Fruit fly (Drosophila melanogaster) whole organism, embryonic: Measurements from ENCODE around the gene cv-c.

Experiments used
- Awh ChIP-seq: fragments of 200-800 bp; sonication (Bioruptor generic); IDR thresholded peaks from 2 replicates; pipeline ENCODE4, ENCODE4 v1.3.6; 2022; ENCODE audit warnings: missing biosample characterization, missing genetic modification characterization
- Blimp-1 ChIP-seq: fragments of 200-800 bp; sonication (Bioruptor generic); optimal IDR thresholded peaks from 3 replicates; lab custom pipeline; 2018; ENCODE audit warnings: missing biosample characterization, missing genetic modification characterization, mild to moderate bottlenecking, moderate library complexity, missing genetic modification reagents
- CG13123 ChIP-seq: fragments of 200-800 bp; sonication (Bioruptor generic); optimal IDR thresholded peaks from 2 replicates; lab custom pipeline; 2016; ENCODE audit warnings: missing biosample characterization, missing genetic modification characterization
- CG13424 ChIP-seq: fragments of 200-800 bp; sonication (Bioruptor generic); optimal IDR thresholded peaks from 2 replicates; lab custom pipeline; 2019; ENCODE audit warnings: missing biosample characterization, mild to moderate bottlenecking, missing genetic modification characterization, moderate library complexity
- CG14710 ChIP-seq: fragments of 200-800 bp; sonication (Bioruptor generic); optimal IDR thresholded peaks from 3 replicates; lab custom pipeline; 2019; ENCODE audit warnings: missing biosample characterization, mild to moderate bottlenecking, missing genetic modification characterization, moderate library complexity
- CG14860 ChIP-seq: fragments of 200-800 bp; sonication (Bioruptor generic); IDR thresholded peaks from 3 replicates; pipeline ENCODE4 v1.3.6; 2022; ENCODE audit warnings: missing biosample characterization, missing genetic modification characterization; ENCODE audit not compliant: partially characterized antibody
- CG18599 ChIP-seq: fragments of 200-800 bp; sonication (Bioruptor generic); optimal IDR thresholded peaks from 3 replicates; lab custom pipeline; 2017; ENCODE audit warnings: missing biosample characterization, missing genetic modification characterization, mild to moderate bottlenecking, moderate library complexity, missing genetic modification reagents
- CG2116 ChIP-seq: fragments of 200-800 bp; sonication (Bioruptor generic); optimal IDR thresholded peaks from 3 replicates; lab custom pipeline; 2018; ENCODE audit warnings: missing biosample characterization, mild to moderate bottlenecking, missing genetic modification characterization
- CG2129 ChIP-seq: fragments of 200-800 bp; sonication (Bioruptor generic); IDR thresholded peaks from 2 replicates; pipeline ENCODE4 v1.3.6; 2022; ENCODE audit warnings: missing biosample characterization, missing genetic modification characterization; ENCODE audit not compliant: partially characterized antibody
- CG2199 ChIP-seq: fragments of 200-800 bp; sonication (Bioruptor generic); IDR thresholded peaks from 3 replicates; pipeline ENCODE4 v1.3.6; 2022; ENCODE audit warnings: missing biosample characterization, missing genetic modification characterization
- CG2678 ChIP-seq: fragments of 200-800 bp; sonication (Bioruptor generic); optimal IDR thresholded peaks from 3 replicates; lab custom pipeline; 2019; ENCODE audit warnings: missing biosample characterization, mild to moderate bottlenecking, missing genetic modification characterization, moderate library complexity
- CG32772 ChIP-seq: fragments of 200-800 bp; sonication (Bioruptor generic); IDR thresholded peaks from 2 replicates; pipeline ENCODE4 v1.3.6; 2022; ENCODE audit warnings: missing biosample characterization, missing genetic modification characterization
- CG4424 ChIP-seq: fragments of 200-800 bp; sonication (Bioruptor generic); optimal IDR thresholded peaks from 3 replicates; lab custom pipeline; 2016; ENCODE audit warnings: missing biosample characterization, missing genetic modification characterization
- CG6654 ChIP-seq: fragments of 200-800 bp; sonication (Bioruptor generic); optimal IDR thresholded peaks from 2 replicates; lab custom pipeline; 2017; ENCODE audit warnings: missing biosample characterization, mild to moderate bottlenecking, missing genetic modification characterization
- CG7556 ChIP-seq: fragments of 200-800 bp; sonication (Bioruptor generic); optimal IDR thresholded peaks from 2 replicates; lab custom pipeline; 2017; ENCODE audit warnings: missing biosample characterization, mild to moderate bottlenecking, missing genetic modification characterization
- CG7839 ChIP-seq: fragments of 200-800 bp; sonication (Bioruptor generic); optimal IDR thresholded peaks from 3 replicates; lab custom pipeline; 2018; ENCODE audit warnings: missing biosample characterization, mild to moderate bottlenecking, missing genetic modification characterization, moderate library complexity
- CG8281 ChIP-seq: fragments of 200-800 bp; sonication (Bioruptor generic); optimal IDR thresholded peaks from 2 replicates; lab custom pipeline; 2018; ENCODE audit warnings: missing biosample characterization, mild to moderate bottlenecking, missing genetic modification characterization, moderate library complexity
- CoRest ChIP-seq: fragments of 200-800 bp; sonication (Bioruptor generic); optimal IDR thresholded peaks from 3 replicates; lab custom pipeline; 2018; ENCODE audit warnings: missing biosample characterization, mild to moderate bottlenecking, missing genetic modification characterization, moderate library complexity
- Drgx ChIP-seq: fragments of 200-800 bp; sonication (Bioruptor generic); IDR thresholded peaks from 2 replicates; pipeline ENCODE4 v1.3.6; 2022; ENCODE audit warnings: missing biosample characterization, missing genetic modification characterization
- Ets97D ChIP-seq: fragments of 200-800 bp; sonication (Bioruptor generic); optimal IDR thresholded peaks from 3 replicates; lab custom pipeline; 2016; ENCODE audit warnings: missing biosample characterization, missing genetic modification characterization
- Fer2 ChIP-seq: fragments of 200-800 bp; sonication (Bioruptor generic); optimal IDR thresholded peaks from 2 replicates; lab custom pipeline; 2018; ENCODE audit warnings: missing biosample characterization, mild to moderate bottlenecking, missing genetic modification characterization, moderate library complexity
- Hey ChIP-seq: fragments of 200-800 bp; sonication (Bioruptor generic); optimal IDR thresholded peaks from 3 replicates; lab custom pipeline; 2018; ENCODE audit warnings: missing biosample characterization, mild to moderate bottlenecking, missing genetic modification characterization
- Kr ChIP-seq: fragments of 200-800 bp; sonication (Bioruptor generic); optimal IDR thresholded peaks from 2 replicates; lab custom pipeline; 2017; ENCODE audit warnings: missing biosample characterization, mild to moderate bottlenecking, missing genetic modification characterization
- MTF-1 ChIP-seq: fragments of 200-800 bp; sonication (Bioruptor generic); optimal IDR thresholded peaks from 2 replicates; lab custom pipeline; 2018; ENCODE audit warnings: missing biosample characterization, mild to moderate bottlenecking, missing genetic modification characterization, borderline replicate concordance
- NFAT ChIP-seq: fragments of 200-800 bp; sonication (Bioruptor generic); IDR thresholded peaks from 2 replicates; pipeline ENCODE4 v1.3.6; 2022; ENCODE audit warnings: missing biosample characterization, missing genetic modification characterization
- Nf-YA ChIP-seq: fragments of 200-800 bp; sonication (Bioruptor generic); IDR thresholded peaks from 2 replicates; pipeline ENCODE4 v1.3.6; 2022; ENCODE audit warnings: missing biosample characterization, missing genetic modification characterization
- Nf-YC ChIP-seq: fragments of 200-800 bp; optimal IDR thresholded peaks from 3 replicates; lab custom pipeline; 2019; ENCODE audit warnings: missing biosample characterization, mild to moderate bottlenecking, missing genetic modification characterization, moderate library complexity
- Oaz ChIP-seq: fragments of 200-800 bp; sonication (Bioruptor generic); IDR thresholded peaks from 2 replicates; pipeline ENCODE4 v1.3.6; 2022; ENCODE audit warnings: missing biosample characterization, missing genetic modification characterization
- Ravus ChIP-seq: fragments of 200-800 bp; sonication (Bioruptor generic); IDR thresholded peaks from 2 replicates; pipeline ENCODE4 v1.3.6; 2022; ENCODE audit warnings: missing biosample characterization, missing genetic modification characterization
- Sin3A ChIP-seq: fragments of >200 bp; optimal IDR thresholded peaks from 2 replicates; lab custom pipeline; 2018
- ara ChIP-seq: fragments of 200-800 bp; sonication (Bioruptor generic); IDR thresholded peaks from 2 replicates; pipeline ENCODE4 v1.3.6; 2022; ENCODE audit warnings: missing biosample characterization, missing genetic modification characterization
- bcd ChIP-seq: fragments of 200-800 bp; sonication (Bioruptor generic); optimal IDR thresholded peaks from 2 replicates; lab custom pipeline; 2017; ENCODE audit warnings: missing biosample characterization, mild to moderate bottlenecking, missing genetic modification characterization
- bsh ChIP-seq, 2 experiments: fragments of 200-800 bp; sonication (Bioruptor generic); optimal IDR thresholded peaks; 2 replicates each; lab custom pipeline; 2017 to 2018; ENCODE audit warnings: mild to moderate bottlenecking in 2 of 2, missing biosample characterization in 2 of 2, missing genetic modification characterization in 2 of 2, moderate library complexity in 1 of 2
- caup ChIP-seq: fragments of 200-800 bp; sonication (Bioruptor generic); optimal IDR thresholded peaks from 3 replicates; lab custom pipeline; 2017; ENCODE audit warnings: missing biosample characterization, mild to moderate bottlenecking, missing genetic modification characterization, moderate library complexity; ENCODE audit not compliant: severe bottlenecking
- ci ChIP-seq: fragments of 200-800 bp; sonication (Bioruptor generic); IDR thresholded peaks from 3 replicates; pipeline ENCODE4 v1.3.6; 2022; ENCODE audit warnings: missing biosample characterization, missing genetic modification characterization
- danr ChIP-seq: fragments of 200-800 bp; sonication (Bioruptor generic); IDR thresholded peaks from 2 replicates; pipeline ENCODE4 v1.3.6; 2022; ENCODE audit warnings: missing biosample characterization, missing genetic modification characterization
- dmrt11E ChIP-seq: fragments of 200-800 bp; sonication (Bioruptor generic); optimal IDR thresholded peaks from 3 replicates; lab custom pipeline; 2018; ENCODE audit warnings: missing biosample characterization, mild to moderate bottlenecking, missing genetic modification characterization, moderate library complexity
- fd96Cb ChIP-seq: fragments of 200-800 bp; sonication (Bioruptor generic); optimal IDR thresholded peaks from 2 replicates; lab custom pipeline; 2018; ENCODE audit warnings: missing biosample characterization, mild to moderate bottlenecking, missing genetic modification characterization, moderate library complexity
- fu2 ChIP-seq: fragments of 200-800 bp; sonication (Bioruptor generic); optimal IDR thresholded peaks from 2 replicates; lab custom pipeline; 2016; ENCODE audit warnings: missing biosample characterization, missing genetic modification characterization
- gem ChIP-seq: fragments of 200-800 bp; sonication (Bioruptor generic); optimal IDR thresholded peaks from 2 replicates; lab custom pipeline; 2019; ENCODE audit warnings: missing biosample characterization, mild to moderate bottlenecking, missing genetic modification characterization, moderate library complexity
- hkb ChIP-seq, 2 experiments: fragments of 200-800 bp in 1 of 2; fragments of >200 bp in 1 of 2; sonication (Bioruptor generic) in 1 of 2; IDR thresholded peaks in 1 of 2; optimal IDR thresholded peaks in 1 of 2; 2 replicates each; pipeline versions ENCODE4 v1.3.6 to Lab custom; 2017 to 2022; ENCODE audit warnings: missing biosample characterization in 1 of 2, missing genetic modification characterization in 1 of 2
- ind ChIP-seq: fragments of 200-800 bp; sonication (Bioruptor generic); optimal IDR thresholded peaks from 3 replicates; lab custom pipeline; 2016; ENCODE audit warnings: missing biosample characterization, missing genetic modification characterization
- lbe ChIP-seq: fragments of 200-800 bp; sonication (Bioruptor generic); optimal IDR thresholded peaks from 2 replicates; lab custom pipeline; 2016; ENCODE audit warnings: missing biosample characterization, mild to moderate bottlenecking, missing genetic modification characterization
- lola ChIP-seq, 3 experiments: fragments of >200 bp in 2 of 3; fragments of 200-800 bp in 1 of 3; sonication (Bioruptor generic) in 1 of 3; optimal IDR thresholded peaks; 2 replicates each; lab custom pipeline; 2017 to 2019; ENCODE audit warnings: missing biosample characterization in 3 of 3, missing genetic modification characterization in 3 of 3, mild to moderate bottlenecking in 1 of 3, moderate library complexity in 1 of 3
- ranshi ChIP-seq: fragments of 200-800 bp; sonication (Bioruptor generic); IDR thresholded peaks from 2 replicates; pipeline ENCODE4 v1.3.6; 2022; ENCODE audit warnings: missing biosample characterization, missing genetic modification characterization
- stc ChIP-seq: fragments of 200-800 bp; sonication (Bioruptor generic); IDR thresholded peaks from 2 replicates; pipeline ENCODE4 v1.3.6; 2022; ENCODE audit warnings: missing biosample characterization, missing genetic modification characterization
- tap ChIP-seq: fragments of 200-800 bp; optimal IDR thresholded peaks from 3 replicates; lab custom pipeline; 2019; ENCODE audit warnings: missing biosample characterization, mild to moderate bottlenecking, missing genetic modification characterization, moderate library complexity
- unpg ChIP-seq: fragments of 200-800 bp; sonication (Bioruptor generic); optimal IDR thresholded peaks from 3 replicates; lab custom pipeline; 2018; ENCODE audit warnings: missing biosample characterization, mild to moderate bottlenecking, missing genetic modification characterization, moderate library complexity
- zen ChIP-seq: fragments of 200-800 bp; sonication (Bioruptor generic); optimal IDR thresholded peaks from 3 replicates; lab custom pipeline; 2018; ENCODE audit warnings: missing biosample characterization, mild to moderate bottlenecking, missing genetic modification characterization, moderate library complexity

The cv-c gene

dm6 chr3R:14436459-14436858 lies 45.1 kb downstream of the cv-c start (continued):
- TF ChIP-seq ind (peak; percentile 18), Nf-YA (GFP tag; lab: Robert Waterston, UW) (no peak), Blimp-1 (peak; percentile 62), CG7556 (no peak), CG32772 (GFP tag; lab: Robert Waterston, UW) (peak; percentile 33; the same call in 1 of the 2 replicates), dmrt11E (tag; lab: Kevin White, UChicago) (no peak), CG2129 (no peak), Oaz (GFP tag; lab: Robert Waterston, UW) (0 out of 2 replicates have a peak, but pooled peaks have one; percentile 14), CoRest (tag; lab: Kevin White, UChicago) (no peak), NFAT (GFP tag; lab: Robert Waterston, UW) (no peak), Ravus (GFP tag; lab: Robert Waterston, UW) (no peak), CG8281 (no peak), Sin3A (lab: Kevin White, UChicago) (no peak), Fer2 (tag; lab: Kevin White, UChicago) (no peak), CG2116 (GFP tag; lab: Kevin White, UChicago) (no peak), CG14710 (tag; lab: Kevin White, UChicago) (no peak), MTF-1 (GFP tag; lab: Kevin White, UChicago) (no peak), lola (GFP tag; optimal IDR thresholded peaks at IDR 0.05; lab: Kevin White, UChicago) (no peak), CG6654 (GFP tag; lab: Kevin White, UChicago) (no peak), lbe (GFP tag; lab: Kevin White, UChicago) (no peak), Ets97D (GFP tag; lab: Kevin White, UChicago) (no peak), CG7839 (peak; percentile 9), CG2199 (GFP tag; lab: Robert Waterston, UW) (0 out of 3 replicates have a peak, but pooled peaks have one; percentile 37), Kr (no peak), Hey (no peak), CG13123 (no peak), bcd (GFP tag; lab: Kevin White, UChicago) (peak; percentile 16), CG4424 (GFP tag; lab: Kevin White, UChicago) (peak; percentile 27), Drgx (GFP tag; lab: Robert Waterston, UW) (peak; percentile 71), ci (0 out of 3 replicates have a peak, but pooled peaks have one; percentile 33), fd96Cb (tag; lab: Kevin White, UChicago) (peak; percentile 41), unpg (no peak), hkb (optimal IDR thresholded peaks at IDR 0.05; lab: Kevin White, UChicago) (no peak), hkb (GFP tag; IDR thresholded peaks at IDR 0.05; lab: Robert Waterston, UW) (0 out of 2 replicates have a peak, but pooled peaks have one; percentile 38), CG2678 (peak; percentile 30), bsh (GFP tag; optimal IDR thresholded peaks at IDR 0.05; lab: Kevin White, UChicago) (no peak), fu2 (GFP tag; lab: Kevin White, UChicago) (no peak), Awh (GFP tag; lab: Robert Waterston, UW) (peak; percentile 44; the same call in 1 of the 2 replicates), gem (tag; lab: Kevin White, UChicago) (peak; percentile 27), ranshi (GFP tag; lab: Robert Waterston, UW) (0 out of 2 replicates have a peak, but pooled peaks have one; percentile 15), Nf-YC (tag; lab: Kevin White, UChicago) (no peak), CG14860 (GFP tag; lab: Robert Waterston, UW) (no peak), caup (GFP tag; lab: Kevin White, UChicago) (no peak), CG13424 (tag; lab: Kevin White, UChicago) (no peak), tap (tag; lab: Kevin White, UChicago) (peak; percentile 34), CG18599 (no peak), zen (tag; lab: Kevin White, UChicago) (no peak), stc (peak; percentile 63), ara (0 out of 2 replicates have a peak, but pooled peaks have one; percentile 37), danr (GFP tag; lab: Robert Waterston, UW) (no peak)
